Fruit fly (Drosophila melanogaster) whole organism, pupa: ENCODE results near the gene Duox.

ENCODE experiments used
- CG12605 ChIP-seq: fragments of 200-800 bp; sonication (Bioruptor generic); IDR thresholded peaks from 2 replicates; pipeline ENCODE4 v1.3.6; 2022; ENCODE audit warnings: missing biosample characterization, missing genetic modification characterization
- CG13204 ChIP-seq: fragments of 200-800 bp; sonication (Bioruptor generic); optimal IDR thresholded peaks from 2 replicates; lab custom pipeline; 2018; ENCODE audit warnings: missing biosample characterization, mild to moderate bottlenecking, missing genetic modification characterization, moderate library complexity
- CG14655 ChIP-seq: fragments of 200-800 bp; sonication (Bioruptor generic); optimal IDR thresholded peaks from 3 replicates; lab custom pipeline; 2017; ENCODE audit warnings: mild to moderate bottlenecking, missing biosample characterization, missing genetic modification reagents, missing genetic modification characterization
- CG15710 ChIP-seq: fragments of 200-800 bp; sonication (Bioruptor generic); optimal IDR thresholded peaks from 2 replicates; lab custom pipeline; 2018; ENCODE audit warnings: missing biosample characterization, mild to moderate bottlenecking, missing genetic modification characterization, moderate library complexity
- CG17806 ChIP-seq: fragments of 200-800 bp; sonication (Bioruptor generic); optimal IDR thresholded peaks from 2 replicates; lab custom pipeline; 2018; ENCODE audit warnings: missing biosample characterization, mild to moderate bottlenecking, missing genetic modification characterization, moderate library complexity
- CG32121 ChIP-seq: fragments of 200-800 bp; sonication (Bioruptor generic); IDR thresholded peaks from 2 replicates; pipeline ENCODE4 v1.3.6; 2022; ENCODE audit warnings: missing biosample characterization, missing genetic modification characterization
- CG34367 ChIP-seq: fragments of 200-800 bp; sonication (Bioruptor generic); optimal IDR thresholded peaks from 2 replicates; lab custom pipeline; 2018; ENCODE audit warnings: missing biosample characterization, mild to moderate bottlenecking, missing genetic modification characterization
- CG4496 ChIP-seq: fragments of 200-800 bp; sonication (Bioruptor generic); IDR thresholded peaks from 3 replicates; pipeline ENCODE4 v1.3.6; 2022; ENCODE audit warnings: missing biosample characterization, missing genetic modification characterization
- CG9948 ChIP-seq: fragments of 200-800 bp; sonication (Bioruptor generic); optimal IDR thresholded peaks from 2 replicates; lab custom pipeline; 2018; ENCODE audit warnings: missing biosample characterization, mild to moderate bottlenecking, missing genetic modification characterization, moderate library complexity
- EcR ChIP-seq: fragments of 200-800 bp; sonication (Bioruptor generic); optimal IDR thresholded peaks from 3 replicates; lab custom pipeline; 2019; ENCODE audit warnings: missing biosample characterization, missing genetic modification characterization, mild to moderate bottlenecking, moderate library complexity, missing genetic modification reagents
- Pif1B ChIP-seq: fragments of 200-800 bp; sonication (Bioruptor generic); optimal IDR thresholded peaks from 3 replicates; lab custom pipeline; 2016; ENCODE audit warnings: missing biosample characterization, missing genetic modification characterization
- Snoo ChIP-seq: fragments of 200-800 bp; sonication (Bioruptor generic); optimal IDR thresholded peaks from 3 replicates; lab custom pipeline; 2017; ENCODE audit warnings: missing biosample characterization, mild to moderate bottlenecking, missing genetic modification characterization, inconsistent platforms
- gl ChIP-seq: fragments of 200-800 bp; sonication (Bioruptor generic); optimal IDR thresholded peaks from 2 replicates; lab custom pipeline; 2018; ENCODE audit warnings: missing biosample characterization, mild to moderate bottlenecking, missing genetic modification characterization
- rn ChIP-seq: fragments of 200-800 bp; sonication (Bioruptor generic); IDR thresholded peaks from 2 replicates; pipeline ENCODE4 v1.3.6; 2022; ENCODE audit warnings: missing biosample characterization, missing genetic modification characterization

DNA sequence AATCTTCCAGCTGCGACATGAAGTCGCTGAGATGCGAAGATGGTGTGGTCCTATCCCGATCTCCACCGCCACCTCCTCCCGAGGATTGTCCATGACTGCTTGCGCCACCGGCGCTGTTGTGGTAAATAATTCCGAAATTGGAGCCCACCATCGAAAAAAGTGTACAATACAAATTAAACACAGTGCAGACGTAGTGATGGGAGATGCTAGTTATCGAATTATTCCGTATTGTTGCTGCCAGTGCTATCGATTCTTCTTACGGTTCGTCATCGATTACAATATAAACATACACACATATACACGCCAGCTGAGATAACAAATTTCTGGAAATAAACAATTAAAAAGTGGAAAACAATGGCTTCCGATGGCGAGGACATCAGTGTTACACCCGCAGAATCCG is 62.4 kb downstream of the Duox start, which contains the start of the genes Taf10b and Taf10:
- TF ChIP-seq CG15710 (tag; lab: Kevin White, UChicago) (no peak), CG13204 (GFP tag; lab: Kevin White, UChicago) (no peak), CG9948 (tag; lab: Kevin White, UChicago) (no peak), CG4496 (no peak), Pif1B (GFP tag; lab: Kevin White, UChicago) (no peak), gl (tag; lab: Kevin White, UChicago) (no peak), CG14655 (GFP tag; lab: Kevin White, UChicago) (no peak), CG34367 (tag; lab: Kevin White, UChicago) (no peak), EcR (GFP tag; lab: Kevin White, UChicago) (no peak), Snoo (tag; lab: Kevin White, UChicago) (no peak), CG12605 (no peak), CG17806 (tag; lab: Kevin White, UChicago) (no peak), CG32121 (GFP tag; lab: Robert Waterston, UW) (no peak), rn (GFP tag; lab: Robert Waterston, UW) (no peak)
